Fruit fly (Drosophila melanogaster): Measurements from ENCODE around the gene CG34133.

CG34133 gene

DNA sequence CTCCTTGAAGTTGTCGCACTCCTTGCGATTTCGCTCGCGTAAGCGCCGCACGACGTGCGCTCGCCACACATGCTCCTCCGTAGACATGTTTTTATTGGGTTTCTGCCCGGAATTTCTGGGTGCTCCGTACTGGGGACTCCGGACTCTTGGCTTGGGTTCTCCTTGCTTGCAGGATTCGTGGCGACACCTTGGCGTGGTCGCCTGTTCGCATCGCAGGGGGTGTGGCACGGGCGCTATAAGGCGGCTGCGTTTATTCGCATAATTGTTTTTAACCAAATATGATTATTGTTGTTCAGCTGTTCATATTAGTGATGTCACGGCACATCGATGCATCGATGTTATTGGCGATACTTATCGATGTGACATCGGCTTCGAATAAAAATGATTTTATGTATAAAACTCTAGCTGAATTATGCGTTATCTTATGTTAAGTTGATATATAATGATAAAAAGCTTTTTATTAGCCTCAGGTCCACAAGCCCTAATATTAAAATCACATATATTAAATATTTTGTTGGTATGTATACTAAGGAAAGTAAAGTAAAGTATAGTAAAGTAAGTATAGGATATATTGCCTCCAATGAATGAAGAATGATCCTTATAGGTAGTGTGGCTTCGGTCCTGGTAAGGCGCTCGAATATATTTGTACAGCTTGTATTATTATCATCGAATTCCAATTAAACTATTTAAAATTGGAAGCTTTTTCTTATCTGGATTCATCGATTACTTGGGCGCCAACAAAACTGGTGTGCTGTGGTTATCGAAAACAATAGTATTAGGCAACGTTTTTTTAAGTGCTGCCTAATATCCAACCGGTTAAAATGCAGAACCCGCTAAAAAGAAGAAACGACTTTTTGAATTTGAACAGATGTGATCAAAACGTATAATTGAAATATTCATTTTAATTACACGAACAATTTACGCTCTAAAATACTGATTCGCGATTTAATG is 34.1 kb upstream of the CG34133 start, which contains the start of gene Atg16 (continued):
- TF ChIP-seq cwo (GFP tag; optimal IDR thresholded peaks at IDR 0.05) = no peak
- no peak for TF ChIP-seq Meics (GFP tag; optimal IDR thresholded peaks at IDR 0.05)
- peak; percentile 90 for TF ChIP-seq Dp (GFP tag; optimal IDR thresholded peaks at IDR 0.05)
- TF ChIP-seq Hr39 (optimal IDR thresholded peaks at IDR 0.05) = no peak
- no peak for TF ChIP-seq CG7372 (GFP tag; IDR thresholded peaks at IDR 0.05)
- TF ChIP-seq CG10979 (tag; optimal IDR thresholded peaks at IDR 0.05) = no peak
- no peak for TF ChIP-seq CG1602 (GFP tag; optimal IDR thresholded peaks at IDR 0.05)
- no peak for TF ChIP-seq CG2202 (tag; optimal IDR thresholded peaks at IDR 0.05)
- TF ChIP-seq CG13287 (GFP tag; IDR thresholded peaks at IDR 0.05; ENCODE audit: partially characterized antibody) = peak; percentile 85
- TF ChIP-seq sob (GFP tag; IDR thresholded peaks at IDR 0.05) = 0 out of 2 replicates have a peak, but pooled peaks have one; percentile 9
- peak; percentile 51; the same call in 1 of the 3 replicates for TF ChIP-seq CG17361 (GFP tag; IDR thresholded peaks at IDR 0.05)
- TF ChIP-seq otp (GFP tag; IDR thresholded peaks at IDR 0.05) = no peak
- TF ChIP-seq Antp (GFP tag; optimal IDR thresholded peaks at IDR 0.05) = no peak
- peak; percentile 89 for TF ChIP-seq BEAF-32 (GFP tag; optimal IDR thresholded peaks at IDR 0.05)
- peak; percentile 93 for TF ChIP-seq knrl (GFP tag; IDR thresholded peaks at IDR 0.05; ENCODE audit: partially characterized antibody)
- TF ChIP-seq E2f2 (GFP tag; IDR thresholded peaks at IDR 0.05) = peak; percentile 91
- no peak for TF ChIP-seq dmrt11E (tag; optimal IDR thresholded peaks at IDR 0.05)
- TF ChIP-seq Neu2 (GFP tag; optimal IDR thresholded peaks at IDR 0.05; ENCODE audit: borderline replicate concordance) = no peak
- TF ChIP-seq amos (GFP tag; IDR thresholded peaks at IDR 0.05; ENCODE audit: partially characterized antibody) = peak; percentile 95
- TF ChIP-seq cato (GFP tag; optimal IDR thresholded peaks at IDR 0.05; ENCODE audit: borderline replicate concordance) = no peak
- TF ChIP-seq CG17568 (GFP tag; optimal IDR thresholded peaks at IDR 0.05) = no peak
- TF ChIP-seq Taf1 (GFP tag; IDR thresholded peaks at IDR 0.05) = no peak
- TF ChIP-seq CG34224 (GFP tag; IDR thresholded peaks at IDR 0.05; ENCODE audit: partially characterized antibody) = peak; percentile 87
- TF ChIP-seq jumu (GFP tag; optimal IDR thresholded peaks at IDR 0.05) = no peak
- TF ChIP-seq sna (GFP tag; IDR thresholded peaks at IDR 0.05; ENCODE audit: partially characterized antibody) = peak; percentile 84
- TF ChIP-seq CG18476 (GFP tag; optimal IDR thresholded peaks at IDR 0.05) = no peak
- no peak for TF ChIP-seq Awh (GFP tag; IDR thresholded peaks at IDR 0.05)
- TF ChIP-seq Atf3 (GFP tag; optimal IDR thresholded peaks at IDR 0.05) = no peak
- TF ChIP-seq BtbVII (GFP tag; optimal IDR thresholded peaks at IDR 0.05) = no peak
- TF ChIP-seq crol (GFP tag; IDR thresholded peaks at IDR 0.05) = no peak
- TF ChIP-seq CG6689 (GFP tag; IDR thresholded peaks at IDR 0.05) = no peak
- no peak for TF ChIP-seq CG1233 (GFP tag; optimal IDR thresholded peaks at IDR 0.05)
- TF ChIP-seq CG11696 (GFP tag; IDR thresholded peaks at IDR 0.05) = no peak
- TF ChIP-seq CG32767 (GFP tag; IDR thresholded peaks at IDR 0.05) = no peak
- TF ChIP-seq Mad (GFP tag; optimal IDR thresholded peaks at IDR 0.05) = no peak
- peak; percentile 95 for TF ChIP-seq bbx (GFP tag; IDR thresholded peaks at IDR 0.05; ENCODE audit: partially characterized antibody)
- TF ChIP-seq unc-4 (GFP tag; IDR thresholded peaks at IDR 0.05; ENCODE audit: partially characterized antibody) = peak; percentile 85
- peak; percentile 72 for TF ChIP-seq row (GFP tag; IDR thresholded peaks at IDR 0.05)
- no peak for TF ChIP-seq GATAe (GFP tag; conservative IDR thresholded peaks at IDR 0.05)
- TF ChIP-seq CG12236 (GFP tag; optimal IDR thresholded peaks at IDR 0.05) = no peak
- TF ChIP-seq wdn (GFP tag; IDR thresholded peaks at IDR 0.05) = no peak
- no peak for TF ChIP-seq CG10321 (GFP tag; IDR thresholded peaks at IDR 0.05)
- TF ChIP-seq CG3995 (GFP tag; optimal IDR thresholded peaks at IDR 0.05) = peak; percentile 36
- no peak for TF ChIP-seq sug (tag; optimal IDR thresholded peaks at IDR 0.05)
- TF ChIP-seq CG8478 (optimal IDR thresholded peaks at IDR 0.05) = no peak
- no peak for TF ChIP-seq tll (GFP tag; optimal IDR thresholded peaks at IDR 0.05)
- TF ChIP-seq CG10147 (GFP tag; optimal IDR thresholded peaks at IDR 0.05) = no peak
- TF ChIP-seq CG5245 (GFP tag; optimal IDR thresholded peaks at IDR 0.05) = no peak
- no peak for TF ChIP-seq CG10543 (GFP tag; optimal IDR thresholded peaks at IDR 0.05)
